Worm (Caenorhabditis elegans) whole organism, late embryonic: ENCODE measurements around the gene T28C6.10.

Experiments
- F13H6.1 ChIP-seq: sonication (generic microtip); optimal IDR thresholded peaks from 2 replicates; lab custom pipeline; 2016; ENCODE audit warnings: missing genetic modification characterization, missing compliant biosample characterization
- ceh-22 ChIP-seq: sonication (generic microtip); optimal IDR thresholded peaks from 2 replicates; lab custom pipeline; 2017; ENCODE audit warnings: missing biosample characterization, missing genetic modification characterization
- ceh-6 ChIP-seq: fragments of 200-800 bp; sonication (Bioruptor generic); optimal IDR thresholded peaks from 2 replicates; lab custom pipeline; 2018; ENCODE audit warnings: mild to moderate bottlenecking, missing genetic modification characterization, missing compliant biosample characterization
- ceh-9 ChIP-seq: sonication (generic microtip); optimal IDR thresholded peaks from 2 replicates; lab custom pipeline; 2016; ENCODE audit warnings: mild to moderate bottlenecking, missing genetic modification characterization, inconsistent platforms, missing compliant biosample characterization
- eyg-1 ChIP-seq: sonication (generic microtip); optimal IDR thresholded peaks from 2 replicates; lab custom pipeline; 2016; ENCODE audit warnings: missing genotype, missing genetic modification characterization, missing compliant biosample characterization
- hlh-6 ChIP-seq: sonication (generic microtip); optimal IDR thresholded peaks from 2 replicates; lab custom pipeline; 2016; ENCODE audit warnings: missing genotype, missing genetic modification characterization, missing compliant biosample characterization
- nfya-1 ChIP-seq: sonication (generic microtip); optimal IDR thresholded peaks from 2 replicates; lab custom pipeline; 2017; ENCODE audit warnings: missing genetic modification characterization, mild to moderate bottlenecking, missing compliant biosample characterization, antibody characterized with exemption, moderate library complexity
- pag-3 ChIP-seq: sonication (generic microtip); optimal IDR thresholded peaks from 2 replicates; lab custom pipeline; 2016; ENCODE audit warnings: missing compliant biosample characterization, missing genetic modification characterization, borderline replicate concordance
- pha-4 ChIP-seq: fragments of 150-350 bp; optimal IDR thresholded peaks from 2 replicates; lab custom pipeline; 2018; ENCODE audit warnings: missing biosample characterization, missing genetic modification reagents, missing genetic modification characterization
- pqm-1 ChIP-seq: sonication (generic microtip); optimal IDR thresholded peaks from 2 replicates; lab custom pipeline; 2016; ENCODE audit warnings: missing genetic modification characterization, missing compliant biosample characterization
- tbx-7 ChIP-seq: sonication (generic microtip); optimal IDR thresholded peaks from 2 replicates; lab custom pipeline; 2016; ENCODE audit warnings: missing genotype, missing genetic modification characterization, missing compliant biosample characterization
- ttx-3 ChIP-seq: sonication (generic microtip); optimal IDR thresholded peaks from 2 replicates; lab custom pipeline; 2016; ENCODE audit warnings: missing genetic modification reagents, missing genetic modification characterization, missing compliant biosample characterization
- unc-86 ChIP-seq: sonication (generic microtip); optimal IDR thresholded peaks from 2 replicates; lab custom pipeline; 2016; ENCODE audit warnings: missing genetic modification characterization, missing compliant biosample characterization
- ztf-16 ChIP-seq: sonication (generic microtip); optimal IDR thresholded peaks from 2 replicates; lab custom pipeline; 2017; ENCODE audit warnings: missing genetic modification characterization, missing compliant biosample characterization

ce11 chrIV:8820041-8820440 is 2.3 kb downstream of the T28C6.10 start, which contains the start of gene T28C6.3:
- no peak for TF ChIP-seq pha-4 (tag; lab: Kevin White, UChicago)
- no peak for TF ChIP-seq ztf-16 (tag; lab: Kevin White, UChicago)
- no peak for TF ChIP-seq pag-3
- TF ChIP-seq eyg-1 (tag; lab: Kevin White, UChicago) = no peak
- no peak for TF ChIP-seq tbx-7 (tag; lab: Kevin White, UChicago)
- TF ChIP-seq ceh-6 (GFP tag; lab: Kevin White, UChicago) = no peak
- TF ChIP-seq pqm-1 (tag; lab: Kevin White, UChicago) = no peak
- no peak for TF ChIP-seq nfya-1 (tag; lab: Kevin White, UChicago)
- TF ChIP-seq hlh-6 (tag; lab: Kevin White, UChicago) = no peak
- no peak for TF ChIP-seq F13H6.1 (tag; lab: Kevin White, UChicago)
- TF ChIP-seq ceh-22 (tag; lab: Kevin White, UChicago) = no peak
- TF ChIP-seq ceh-9 (tag; lab: Kevin White, UChicago) = no peak
- no peak for TF ChIP-seq unc-86 (tag; lab: Kevin White, UChicago)
- no peak for TF ChIP-seq ttx-3 (tag; lab: Kevin White, UChicago)
